Fruit fly (Drosophila melanogaster) whole organism, prepupa: ENCODE measurements around the gene CG14676.

Experiments used
- Blimp-1 ChIP-seq: fragments of 200-800 bp; sonication (Bioruptor generic); optimal IDR thresholded peaks from 3 replicates; lab custom pipeline; 2017; ENCODE audit warnings: missing biosample characterization, missing genetic modification characterization, mild to moderate bottlenecking, moderate library complexity, missing genetic modification reagents
- CG10631 ChIP-seq: fragments of 200-800 bp; sonication (Bioruptor generic); optimal IDR thresholded peaks from 2 replicates; lab custom pipeline; 2016; ENCODE audit warnings: missing biosample characterization, missing genetic modification characterization
- CG3919 ChIP-seq: fragments of 200-800 bp; sonication (Bioruptor generic); optimal IDR thresholded peaks from 3 replicates; lab custom pipeline; 2016; ENCODE audit warnings: missing biosample characterization, missing genetic modification characterization
- CG6854 ChIP-seq: fragments of 200-800 bp; sonication (Bioruptor generic); optimal IDR thresholded peaks from 2 replicates; lab custom pipeline; 2017; ENCODE audit warnings: missing biosample characterization, mild to moderate bottlenecking, missing genetic modification characterization
- Eip78C ChIP-seq: fragments of 200-800 bp; sonication (Bioruptor generic); peaks from one replicate; lab custom pipeline; 2016; ENCODE audit warnings: missing biosample characterization, missing genetic modification characterization
- Ets21C ChIP-seq: fragments of 200-800 bp; sonication (Bioruptor generic); optimal IDR thresholded peaks from 3 replicates; lab custom pipeline; 2016; ENCODE audit warnings: missing biosample characterization, missing genetic modification characterization
- OdsH ChIP-seq: fragments of 200-800 bp; sonication (Bioruptor generic); optimal IDR thresholded peaks from 3 replicates; lab custom pipeline; 2016; ENCODE audit warnings: missing biosample characterization, missing genetic modification characterization
- lz ChIP-seq: fragments of 200-800 bp; sonication (Bioruptor generic); optimal IDR thresholded peaks from 3 replicates; lab custom pipeline; 2016; ENCODE audit warnings: missing biosample characterization, missing genetic modification characterization

DNA sequence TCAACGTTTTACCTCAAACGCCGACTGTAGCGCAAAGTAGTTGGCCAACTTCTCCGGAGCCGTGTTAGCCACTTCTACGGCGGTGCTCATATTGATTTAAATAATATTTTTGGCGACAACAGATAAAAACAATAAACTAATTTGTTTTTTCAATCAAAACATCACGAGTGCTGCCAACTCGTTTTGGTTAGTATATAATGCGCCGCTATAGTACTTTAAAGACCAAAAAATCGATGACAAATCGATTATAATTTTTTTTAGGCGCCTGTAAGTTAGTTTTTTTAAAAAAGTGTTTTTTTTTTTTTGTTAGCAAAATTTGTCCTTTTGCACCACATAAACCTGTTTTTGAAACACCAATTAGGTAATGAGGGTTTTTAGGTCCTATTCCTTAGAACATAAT, 25.8 kb upstream of the CG14676 start, which contains the start of gene Hpr1:
- no peak for TF ChIP-seq CG3919
- peak; percentile 61 for TF ChIP-seq Eip78C (GFP tag; lab: Kevin White, UChicago)
- TF ChIP-seq lz, result no peak
- TF ChIP-seq Ets21C (GFP tag; lab: Kevin White, UChicago), result no peak
- TF ChIP-seq OdsH, result no peak
- no peak for TF ChIP-seq CG10631 (GFP tag; lab: Kevin White, UChicago)
- TF ChIP-seq Blimp-1 (GFP tag; lab: Kevin White, UChicago), result no peak
- no peak for TF ChIP-seq CG6854 (GFP tag; lab: Kevin White, UChicago)
